Fruit fly (Drosophila melanogaster): ENCODE data around the gene eIF2beta.

The eIF2beta gene

dm6 chr3L:12501249-12501648 lies 25.3 kb downstream of the eIF2beta start, which contains the start of the genes CG10638 and CG10681 (continued):
- peak; percentile 28 for TF ChIP-seq CG7928 (GFP tag; optimal IDR thresholded peaks at IDR 0.05)
- TF ChIP-seq CG14667 (GFP tag; IDR thresholded peaks at IDR 0.05): no peak
- TF ChIP-seq lmd (GFP tag; IDR thresholded peaks at IDR 0.05): no peak
- TF ChIP-seq CkIIα-i1 (GFP tag; IDR thresholded peaks at IDR 0.05): no peak
- TF ChIP-seq HmgZ (tag; optimal IDR thresholded peaks at IDR 0.05): peak; percentile 62
- TF ChIP-seq CG1647 (GFP tag; optimal IDR thresholded peaks at IDR 0.05): no peak
- TF ChIP-seq bsh (GFP tag; optimal IDR thresholded peaks at IDR 0.05): peak in 1 of 2 experiments; percentile 46
- TF ChIP-seq CG4360 (GFP tag; IDR thresholded peaks at IDR 0.05): no peak
- TF ChIP-seq CG17568 (GFP tag; optimal IDR thresholded peaks at IDR 0.05): no peak
- TF ChIP-seq nerfin-2 (GFP tag; IDR thresholded peaks at IDR 0.05; ENCODE audit: partially characterized antibody): no peak
- TF ChIP-seq E2f2 (GFP tag; IDR thresholded peaks at IDR 0.05): peak; percentile 51; the same call in 1 of the 2 replicates
- TF ChIP-seq cwo (GFP tag; optimal IDR thresholded peaks at IDR 0.05): no peak
- TF ChIP-seq CG10321 (GFP tag; IDR thresholded peaks at IDR 0.05): no peak
- no peak for TF ChIP-seq CG6683 (GFP tag; optimal IDR thresholded peaks at IDR 0.05)
- peak; percentile 54 for TF ChIP-seq unpg (GFP tag; optimal IDR thresholded peaks at IDR 0.05)
- TF ChIP-seq CG9727 (GFP tag; optimal IDR thresholded peaks at IDR 0.05): peak; percentile 26
- no peak for TF ChIP-seq Optix (GFP tag; IDR thresholded peaks at IDR 0.05)
- TF ChIP-seq CG15479 (GFP tag; optimal IDR thresholded peaks at IDR 0.05): no peak
- no peak for TF ChIP-seq Lpt (GFP tag; optimal IDR thresholded peaks at IDR 0.05)
- no peak for TF ChIP-seq HHEX (GFP tag; optimal IDR thresholded peaks at IDR 0.05)
- TF ChIP-seq CG7987 (GFP tag; optimal IDR thresholded peaks at IDR 0.05): no peak
- TF ChIP-seq CG3065 (GFP tag; optimal IDR thresholded peaks at IDR 0.05): no peak
- peak in 1 of 2 experiments; percentile 36 for TF ChIP-seq Hr51 (GFP tag; optimal IDR thresholded peaks at IDR 0.05)
- no peak for TF ChIP-seq CG4707 (GFP tag; optimal IDR thresholded peaks at IDR 0.05)
- TF ChIP-seq exex (tag; optimal IDR thresholded peaks at IDR 0.05): peak; percentile 31
- TF ChIP-seq CG9215 (GFP tag; IDR thresholded peaks at IDR 0.05): no peak
- TF ChIP-seq CG18476 (GFP tag; optimal IDR thresholded peaks at IDR 0.05): peak; percentile 53
- no peak for TF ChIP-seq CG1024 (GFP tag; IDR thresholded peaks at IDR 0.05)
- no peak for TF ChIP-seq stc (GFP tag; IDR thresholded peaks at IDR 0.05)
- no peak for TF ChIP-seq CG7786 (GFP tag; optimal IDR thresholded peaks at IDR 0.05)
- TF ChIP-seq CG9609 (GFP tag; optimal IDR thresholded peaks at IDR 0.05): no peak
- TF ChIP-seq CG10959 (GFP tag; IDR thresholded peaks at IDR 0.05): no peak
- TF ChIP-seq amos (GFP tag; IDR thresholded peaks at IDR 0.05; ENCODE audit: partially characterized antibody): no peak
- TF ChIP-seq CG16863 (GFP tag; optimal IDR thresholded peaks at IDR 0.05): peak; percentile 18
- peak; percentile 17 for TF ChIP-seq tx (GFP tag; optimal IDR thresholded peaks at IDR 0.05)
- TF ChIP-seq D19B (GFP tag; optimal IDR thresholded peaks at IDR 0.05): no peak
- no peak for TF ChIP-seq crc (GFP tag; optimal IDR thresholded peaks at IDR 0.05)
- TF ChIP-seq CG17829 (tag; optimal IDR thresholded peaks at IDR 0.05): peak; percentile 57
- peak; percentile 67 for TF ChIP-seq CG3847 (GFP tag; IDR thresholded peaks at IDR 0.05)
- no peak for TF ChIP-seq zfh1 (GFP tag; IDR thresholded peaks at IDR 0.05)
- TF ChIP-seq ato (GFP tag; IDR thresholded peaks at IDR 0.05; ENCODE audit: partially characterized antibody): no peak
- TF ChIP-seq gt (GFP tag; IDR thresholded peaks at IDR 0.05): no peak
- TF ChIP-seq CG13894 (tag; optimal IDR thresholded peaks at IDR 0.05): peak; percentile 18
- peak; percentile 61 for TF ChIP-seq gem (tag; optimal IDR thresholded peaks at IDR 0.05)
- TF ChIP-seq nerfin-1 (tag; optimal IDR thresholded peaks at IDR 0.05): peak; percentile 13
- peak; percentile 30 for TF ChIP-seq nom (GFP tag; optimal IDR thresholded peaks at IDR 0.05)
- no peak; the same call in 2 of the 3 replicates for TF ChIP-seq CG11695 (GFP tag; IDR thresholded peaks at IDR 0.05)
- no peak for TF ChIP-seq CG14860 (GFP tag; IDR thresholded peaks at IDR 0.05; ENCODE audit: partially characterized antibody)
- TF ChIP-seq luna (GFP tag; optimal IDR thresholded peaks at IDR 0.05): no peak
- TF ChIP-seq NC2β (GFP tag; optimal IDR thresholded peaks at IDR 0.05): peak; percentile 28
- no peak for TF ChIP-seq slp2 (GFP tag; optimal IDR thresholded peaks at IDR 0.05)
